Fruit fly (Drosophila melanogaster) whole organism, prepupa: ENCODE measurements around the gene CapaR.
A peak's percentile ranks its signal among the peaks of the same experiment; 100 is the strongest.

ENCODE experiments used
- Blimp-1 ChIP-seq: fragments of 200-800 bp; sonication (Bioruptor generic); optimal IDR thresholded peaks from 3 replicates; lab custom pipeline; 2017; ENCODE audit warnings: missing biosample characterization, missing genetic modification characterization, mild to moderate bottlenecking, moderate library complexity, missing genetic modification reagents
- CG10631 ChIP-seq: fragments of 200-800 bp; sonication (Bioruptor generic); optimal IDR thresholded peaks from 2 replicates; lab custom pipeline; 2016; ENCODE audit warnings: missing biosample characterization, missing genetic modification characterization
- CG10669 ChIP-seq: fragments of 200-800 bp; sonication (Bioruptor generic); optimal IDR thresholded peaks from 3 replicates; lab custom pipeline; 2018; ENCODE audit warnings: missing biosample characterization, mild to moderate bottlenecking, missing genetic modification characterization, moderate library complexity
- CG11294 ChIP-seq: fragments of 200-800 bp; sonication (Bioruptor generic); IDR thresholded peaks from 2 replicates; pipeline ENCODE4 v1.3.6; 2022; ENCODE audit warnings: missing biosample characterization, missing genetic modification characterization
- CG11762 ChIP-seq: fragments of 200-800 bp; sonication (Bioruptor generic); optimal IDR thresholded peaks from 3 replicates; lab custom pipeline; 2016; ENCODE audit warnings: missing biosample characterization, missing genetic modification characterization; ENCODE audit not compliant: insufficient read depth
- CG15336 ChIP-seq: fragments of 200-800 bp; sonication (Bioruptor generic); IDR thresholded peaks from 2 replicates; pipeline ENCODE4 v1.3.6; 2022; ENCODE audit warnings: missing biosample characterization, missing genetic modification characterization
- CG16779 ChIP-seq: fragments of 200-800 bp; sonication (Bioruptor generic); optimal IDR thresholded peaks from 3 replicates; lab custom pipeline; 2017; ENCODE audit warnings: missing biosample characterization, mild to moderate bottlenecking, missing genetic modification characterization
- CG3032 ChIP-seq: fragments of 200-800 bp; optimal IDR thresholded peaks from 2 replicates; lab custom pipeline; 2019; ENCODE audit warnings: missing biosample characterization, mild to moderate bottlenecking, missing genetic modification characterization, moderate library complexity
- CG31627 ChIP-seq: fragments of 200-800 bp; sonication (Bioruptor generic); optimal IDR thresholded peaks from 3 replicates; lab custom pipeline; 2016; ENCODE audit warnings: missing biosample characterization, missing genetic modification characterization
- CG32006 ChIP-seq: fragments of 200-800 bp; sonication (Bioruptor generic); optimal IDR thresholded peaks from 3 replicates; lab custom pipeline; 2017; ENCODE audit warnings: missing biosample characterization, mild to moderate bottlenecking, missing genetic modification characterization
- CG34406 ChIP-seq: fragments of 200-800 bp; sonication (Bioruptor generic); optimal IDR thresholded peaks from 3 replicates; lab custom pipeline; 2016; ENCODE audit warnings: missing biosample characterization, missing genetic modification characterization
- CG3919 ChIP-seq: fragments of 200-800 bp; sonication (Bioruptor generic); optimal IDR thresholded peaks from 3 replicates; lab custom pipeline; 2016; ENCODE audit warnings: missing biosample characterization, missing genetic modification characterization
- CG4318 ChIP-seq: fragments of 200-800 bp; sonication (Bioruptor generic); optimal IDR thresholded peaks from 3 replicates; lab custom pipeline; 2017; ENCODE audit warnings: missing biosample characterization, mild to moderate bottlenecking, missing genetic modification characterization
- CG6163 ChIP-seq: fragments of 200-800 bp; sonication (Bioruptor generic); IDR thresholded peaks from 3 replicates; pipeline ENCODE4 v1.3.6; 2022; ENCODE audit warnings: missing biosample characterization, missing genetic modification characterization
- CG6276 ChIP-seq: fragments of 200-800 bp; sonication (Bioruptor generic); optimal IDR thresholded peaks from 2 replicates; lab custom pipeline; 2017; ENCODE audit warnings: missing biosample characterization, mild to moderate bottlenecking, missing genetic modification characterization
- CG6808 ChIP-seq: fragments of 200-800 bp; sonication (Bioruptor generic); optimal IDR thresholded peaks from 3 replicates; lab custom pipeline; 2017; ENCODE audit warnings: missing biosample characterization, missing genetic modification characterization, mild to moderate bottlenecking, moderate library complexity, missing genetic modification reagents
- CG6854 ChIP-seq: fragments of 200-800 bp; sonication (Bioruptor generic); optimal IDR thresholded peaks from 2 replicates; lab custom pipeline; 2017; ENCODE audit warnings: missing biosample characterization, mild to moderate bottlenecking, missing genetic modification characterization
- CG8119 ChIP-seq: fragments of 200-800 bp; sonication (Bioruptor generic); IDR thresholded peaks from 3 replicates; pipeline ENCODE4 v1.3.6; 2022; ENCODE audit warnings: missing biosample characterization, missing genetic modification characterization
- CG8319 ChIP-seq: fragments of 200-800 bp; sonication (Bioruptor generic); optimal IDR thresholded peaks from 3 replicates; lab custom pipeline; 2016; ENCODE audit warnings: missing biosample characterization, missing genetic modification characterization
- CG9139 ChIP-seq: fragments of 200-800 bp; sonication (Bioruptor generic); optimal IDR thresholded peaks from 3 replicates; lab custom pipeline; 2017; ENCODE audit warnings: missing biosample characterization, mild to moderate bottlenecking, missing genetic modification characterization
- Eip75B ChIP-seq: fragments of 200-800 bp; sonication (Bioruptor generic); optimal IDR thresholded peaks from 3 replicates; lab custom pipeline; 2016; ENCODE audit warnings: missing biosample characterization, missing genetic modification characterization
- Eip78C ChIP-seq: fragments of 200-800 bp; sonication (Bioruptor generic); peaks from one replicate; lab custom pipeline; 2016; ENCODE audit warnings: missing biosample characterization, missing genetic modification characterization
- Eip93F ChIP-seq: fragments of 200-800 bp; sonication (Bioruptor generic); optimal IDR thresholded peaks from 2 replicates; lab custom pipeline; 2016; ENCODE audit warnings: missing biosample characterization, mild to moderate bottlenecking, missing genetic modification characterization
- Ets21C ChIP-seq: fragments of 200-800 bp; sonication (Bioruptor generic); optimal IDR thresholded peaks from 3 replicates; lab custom pipeline; 2016; ENCODE audit warnings: missing biosample characterization, missing genetic modification characterization
- Ets96B ChIP-seq: fragments of 200-800 bp; optimal IDR thresholded peaks from 2 replicates; lab custom pipeline; 2019; ENCODE audit warnings: missing biosample characterization, mild to moderate bottlenecking, missing genetic modification characterization, moderate library complexity
- Hr38 ChIP-seq: sonication (Bioruptor generic); optimal IDR thresholded peaks from 2 replicates; lab custom pipeline; 2016; ENCODE audit warnings: missing biosample characterization, missing genetic modification characterization
- Hr39 ChIP-seq: fragments of 200-800 bp; sonication (Bioruptor generic); optimal IDR thresholded peaks from 2 replicates; lab custom pipeline; 2016; ENCODE audit warnings: missing biosample characterization, missing genetic modification characterization
- Hr4 ChIP-seq: fragments of 200-800 bp; sonication (Bioruptor generic); optimal IDR thresholded peaks from 3 replicates; lab custom pipeline; 2016; ENCODE audit warnings: missing biosample characterization, missing genetic modification characterization
- Lpt ChIP-seq: fragments of 200-800 bp; sonication (Bioruptor generic); optimal IDR thresholded peaks from 3 replicates; lab custom pipeline; 2016; ENCODE audit warnings: missing biosample characterization, missing genetic modification characterization
- OdsH ChIP-seq: fragments of 200-800 bp; sonication (Bioruptor generic); optimal IDR thresholded peaks from 3 replicates; lab custom pipeline; 2016; ENCODE audit warnings: missing biosample characterization, missing genetic modification characterization
- Smox ChIP-seq: fragments of 200-800 bp; sonication (Bioruptor generic); optimal IDR thresholded peaks from 3 replicates; lab custom pipeline; 2016; ENCODE audit warnings: missing biosample characterization, missing genetic modification characterization
- Sox102F ChIP-seq: fragments of 200-800 bp; sonication (Bioruptor generic); optimal IDR thresholded peaks from 2 replicates; lab custom pipeline; 2016; ENCODE audit warnings: missing biosample characterization, mild to moderate bottlenecking, missing genetic modification characterization
- achi ChIP-seq: fragments of 200-800 bp; sonication (Bioruptor generic); optimal IDR thresholded peaks from 3 replicates; lab custom pipeline; 2016; ENCODE audit warnings: missing biosample characterization, missing genetic modification characterization
- acj6 ChIP-seq: fragments of 200-800 bp; sonication (Bioruptor generic); optimal IDR thresholded peaks from 3 replicates; lab custom pipeline; 2016; ENCODE audit warnings: missing biosample characterization, missing genetic modification characterization
- cyc ChIP-seq: fragments of 200-800 bp; sonication (Bioruptor generic); optimal IDR thresholded peaks from 3 replicates; lab custom pipeline; 2016; ENCODE audit warnings: missing biosample characterization, missing genetic modification characterization
- dac ChIP-seq: fragments of 200-800 bp; sonication (Bioruptor generic); optimal IDR thresholded peaks from 2 replicates; lab custom pipeline; 2017; ENCODE audit warnings: missing biosample characterization, mild to moderate bottlenecking, missing genetic modification characterization
- dsx ChIP-seq: fragments of 200-800 bp; optimal IDR thresholded peaks from 3 replicates; lab custom pipeline; 2019; ENCODE audit warnings: missing biosample characterization, mild to moderate bottlenecking, missing genetic modification characterization, moderate library complexity; ENCODE audit not compliant: poor library complexity, severe bottlenecking
- eg ChIP-seq: fragments of 200-800 bp; sonication (Bioruptor generic); IDR thresholded peaks from 3 replicates; pipeline ENCODE4 v1.3.6; 2022; ENCODE audit warnings: missing biosample characterization, missing genetic modification characterization
- esn ChIP-seq: fragments of 200-800 bp; sonication (Bioruptor generic); optimal IDR thresholded peaks from 2 replicates; lab custom pipeline; 2016; ENCODE audit warnings: missing biosample characterization, mild to moderate bottlenecking, missing genetic modification characterization, moderate library complexity
- fd85E ChIP-seq: fragments of 200-800 bp; sonication (Bioruptor generic); optimal IDR thresholded peaks from 3 replicates; lab custom pipeline; 2016; ENCODE audit warnings: missing biosample characterization, missing genetic modification characterization
- fkh ChIP-seq: fragments of 200-800 bp; sonication (Bioruptor generic); optimal IDR thresholded peaks from 3 replicates; lab custom pipeline; 2017; ENCODE audit warnings: missing biosample characterization, mild to moderate bottlenecking, missing genetic modification characterization, moderate library complexity
- salr ChIP-seq, 2 experiments: fragments of 200-800 bp; sonication (Bioruptor generic); optimal IDR thresholded peaks; 3 replicates each; lab custom pipeline; 2016 to 2018; ENCODE audit warnings: missing biosample characterization in 2 of 2, missing genetic modification characterization in 2 of 2, mild to moderate bottlenecking in 1 of 2
- ss ChIP-seq, 2 experiments: fragments of 200-800 bp; sonication (Bioruptor generic); optimal IDR thresholded peaks; 2 replicates in 1 of 2; 3 replicates in 1 of 2; lab custom pipeline; 2017 to 2018; ENCODE audit warnings: mild to moderate bottlenecking in 2 of 2, missing biosample characterization in 2 of 2, missing genetic modification characterization in 2 of 2, moderate library complexity in 1 of 2
- svp ChIP-seq: fragments of 200-800 bp; sonication (Bioruptor generic); peaks from one replicate; lab custom pipeline; 2016; ENCODE audit warnings: missing biosample characterization, missing genetic modification characterization
- topi ChIP-seq: fragments of 200-800 bp; sonication (Bioruptor generic); optimal IDR thresholded peaks from 3 replicates; lab custom pipeline; 2016; ENCODE audit warnings: missing biosample characterization, missing genetic modification characterization
- vri ChIP-seq: fragments of 200-800 bp; sonication (Bioruptor generic); optimal IDR thresholded peaks from 3 replicates; lab custom pipeline; 2016; ENCODE audit warnings: missing biosample characterization, mild to moderate bottlenecking, missing genetic modification characterization

CapaR gene

dm6 chr3L:21602275-21602674, 40.3 kb upstream of the CapaR start (continued):
- no peak for TF ChIP-seq CG11762
- no peak for TF ChIP-seq Hr39 (GFP tag; lab: Kevin White, UChicago)
- no peak for TF ChIP-seq fd85E (GFP tag; lab: Kevin White, UChicago)
- TF ChIP-seq OdsH: no peak
- no peak for TF ChIP-seq Eip93F (GFP tag; lab: Kevin White, UChicago)
- no peak for TF ChIP-seq CG9139 (GFP tag; lab: Kevin White, UChicago)
- no peak for TF ChIP-seq Blimp-1 (GFP tag; lab: Kevin White, UChicago)
- no peak for TF ChIP-seq cyc
- no peak for TF ChIP-seq CG6854 (GFP tag; lab: Kevin White, UChicago)
- TF ChIP-seq dsx: no peak
- TF ChIP-seq eg (GFP tag; lab: Robert Waterston, UW): no peak
- no peak for TF ChIP-seq CG10669 (GFP tag; lab: Kevin White, UChicago)
- no peak for TF ChIP-seq Eip75B (GFP tag; lab: Kevin White, UChicago)
- TF ChIP-seq CG15336: no peak
- no peak for TF ChIP-seq Lpt (GFP tag; lab: Kevin White, UChicago)
- TF ChIP-seq Sox102F (GFP tag; lab: Kevin White, UChicago): no peak
- no peak for TF ChIP-seq topi
- TF ChIP-seq ss (GFP tag; optimal IDR thresholded peaks at IDR 0.05; lab: Kevin White, UChicago): peak in 1 of 2 experiments; percentile 48
- no peak for TF ChIP-seq Ets21C (GFP tag; lab: Kevin White, UChicago)
- TF ChIP-seq CG16779 (tag; lab: Kevin White, UChicago): no peak
- TF ChIP-seq fkh (GFP tag; lab: Kevin White, UChicago): no peak
- peak; percentile 45 for TF ChIP-seq CG10631 (GFP tag; lab: Kevin White, UChicago)

dm6 chr3L:21598337-21598736, 36.4 kb upstream of the CapaR start:
- TF ChIP-seq CG9139 (GFP tag; lab: Kevin White, UChicago) (no peak), Hr38 (GFP tag; lab: Kevin White, UChicago) (no peak), CG10669 (GFP tag; lab: Kevin White, UChicago) (no peak), Eip78C (GFP tag; lab: Kevin White, UChicago) (peak; percentile 46), CG3919 (GFP tag; lab: Kevin White, UChicago) (no peak), esn (GFP tag; lab: Kevin White, UChicago) (no peak), eg (GFP tag; lab: Robert Waterston, UW) (no peak), CG6808 (GFP tag; lab: Kevin White, UChicago) (no peak), CG8119 (peak; percentile 33; the same call in 2 of the 3 replicates), CG6163 (GFP tag; lab: Robert Waterston, UW) (no peak), CG16779 (tag; lab: Kevin White, UChicago) (no peak), svp (GFP tag; lab: Kevin White, UChicago) (peak; percentile 6), CG34406 (GFP tag; lab: Kevin White, UChicago) (no peak), Smox (no peak), ss (GFP tag; optimal IDR thresholded peaks at IDR 0.05; lab: Kevin White, UChicago) (peak in 1 of 2 experiments; percentile 3), CG3032 (tag; lab: Kevin White, UChicago) (no peak), OdsH (no peak), achi (no peak), CG11294 (GFP tag; lab: Robert Waterston, UW) (no peak), CG31627 (GFP tag; lab: Kevin White, UChicago) (no peak), vri (GFP tag; lab: Kevin White, UChicago) (no peak)
- TF ChIP-seq, all 60 proteins: peak for 4

- peak; percentile 46 for TF ChIP-seq CG6808 (GFP tag; lab: Kevin White, UChicago)
- TF ChIP-seq Eip75B (GFP tag; lab: Kevin White, UChicago): peak; percentile 59
- peak; percentile 43 for TF ChIP-seq Ets96B
- no peak for TF ChIP-seq fd85E (GFP tag; lab: Kevin White, UChicago)
- no peak for TF ChIP-seq Hr38 (GFP tag; lab: Kevin White, UChicago)
- TF ChIP-seq CG6854 (GFP tag; lab: Kevin White, UChicago): peak; percentile 32
- TF ChIP-seq achi: peak; percentile 42
- TF ChIP-seq CG6163 (GFP tag; lab: Robert Waterston, UW): peak; percentile 72; the same call in 2 of the 3 replicates
- TF ChIP-seq Hr39 (GFP tag; lab: Kevin White, UChicago): peak; percentile 66
- TF ChIP-seq CG8319: no peak
- TF ChIP-seq Hr4: peak; percentile 6
- TF ChIP-seq CG32006 (GFP tag; lab: Kevin White, UChicago): no peak
- TF ChIP-seq CG3032 (tag; lab: Kevin White, UChicago): peak; percentile 48
- no peak for TF ChIP-seq fkh (GFP tag; lab: Kevin White, UChicago)
- TF ChIP-seq ss (GFP tag; optimal IDR thresholded peaks at IDR 0.05; lab: Kevin White, UChicago): peak; percentile 32 to 35
- TF ChIP-seq CG4318 (GFP tag; lab: Kevin White, UChicago): no peak
- TF ChIP-seq salr (GFP tag; optimal IDR thresholded peaks at IDR 0.05; lab: Kevin White, UChicago): peak in 1 of 2 experiments; percentile 37
- peak; percentile 67 for TF ChIP-seq CG31627 (GFP tag; lab: Kevin White, UChicago)
- no peak for TF ChIP-seq Lpt (GFP tag; lab: Kevin White, UChicago)
- TF ChIP-seq CG6276 (GFP tag; lab: Kevin White, UChicago): no peak
- no peak for TF ChIP-seq dac
- peak; percentile 51 for TF ChIP-seq Smox
- peak; percentile 55 for TF ChIP-seq CG10631 (GFP tag; lab: Kevin White, UChicago)
- peak; percentile 55 for TF ChIP-seq acj6 (GFP tag; lab: Kevin White, UChicago)
Observed at dm6 chr3L:21594408-21594807, 32.4 kb upstream of the CapaR start.
